Fruit fly (Drosophila melanogaster): ENCODE results near the gene Srp72.

Gene Srp72

dm6 chr3R:20594194-20595144 is 6.0 kb downstream of the Srp72 start (continued):
- peak; percentile 36 for TF ChIP-seq CG34376 (GFP tag; optimal IDR thresholded peaks at IDR 0.05)
- TF ChIP-seq CG11085 (GFP tag; IDR thresholded peaks at IDR 0.05), result peak; percentile 29; the same call in 1 of the 2 replicates
- peak; percentile 82 for TF ChIP-seq Drgx (GFP tag; IDR thresholded peaks at IDR 0.05)
- peak; percentile 69 for TF ChIP-seq CG8359 (GFP tag; optimal IDR thresholded peaks at IDR 0.05; ENCODE audit: borderline replicate concordance)
- TF ChIP-seq Hr51 (GFP tag; optimal IDR thresholded peaks at IDR 0.05), result peak in 1 of 2 experiments; percentile 92
- no peak for TF ChIP-seq CHES-1-like (GFP tag; optimal IDR thresholded peaks at IDR 0.05)
- no peak for TF ChIP-seq tx (GFP tag; optimal IDR thresholded peaks at IDR 0.05)
- peak; percentile 76 for TF ChIP-seq ken (GFP tag; IDR thresholded peaks at IDR 0.05)
- TF ChIP-seq Neu2 (GFP tag; optimal IDR thresholded peaks at IDR 0.05; ENCODE audit: borderline replicate concordance), result no peak
- peak; percentile 66 for TF ChIP-seq CG9215 (GFP tag; IDR thresholded peaks at IDR 0.05)
- no peak for TF ChIP-seq Scr (GFP tag; IDR thresholded peaks at IDR 0.05; ENCODE audit: partially characterized antibody)
- TF ChIP-seq Bgb (GFP tag; IDR thresholded peaks at IDR 0.05; ENCODE audit: partially characterized antibody), result no peak
- peak; percentile 29 for TF ChIP-seq Sry-β (GFP tag; optimal IDR thresholded peaks at IDR 0.05)
- peak; percentile 53; the same call in 1 of the 3 replicates for TF ChIP-seq CG2889 (GFP tag; IDR thresholded peaks at IDR 0.05)
- peak; percentile 67 for TF ChIP-seq onecut (GFP tag; IDR thresholded peaks at IDR 0.05)
- 0 out of 2 replicates have a peak, but pooled peaks have one; percentile 14 for TF ChIP-seq Doc2 (GFP tag; IDR thresholded peaks at IDR 0.05)
- no peak for TF ChIP-seq CG13894 (tag; optimal IDR thresholded peaks at IDR 0.05)
- TF ChIP-seq D19B (GFP tag; optimal IDR thresholded peaks at IDR 0.05), result no peak
- no peak for TF ChIP-seq CG7786 (GFP tag; optimal IDR thresholded peaks at IDR 0.05)
- no peak for TF ChIP-seq mirr (GFP tag; optimal IDR thresholded peaks at IDR 0.05)
- peak; percentile 74 for TF ChIP-seq CG10431 (GFP tag; optimal IDR thresholded peaks at IDR 0.05)
- no peak for TF ChIP-seq ftz-f1 (GFP tag; optimal IDR thresholded peaks at IDR 0.05)
- peak; percentile 97 for TF ChIP-seq Sox100B (GFP tag; optimal IDR thresholded peaks at IDR 0.05)
- TF ChIP-seq C15 (GFP tag; IDR thresholded peaks at IDR 0.05), result no peak
- TF ChIP-seq CG12391 (tag; optimal IDR thresholded peaks at IDR 0.05), result peak; percentile 96
- TF ChIP-seq Ets65A (GFP tag), result peak; percentile 73
- TF ChIP-seq CG10979 (tag; optimal IDR thresholded peaks at IDR 0.05), result peak; percentile 98
- TF ChIP-seq CG8924 (tag; optimal IDR thresholded peaks at IDR 0.05), result peak; percentile 94
- TF ChIP-seq CG3407 (GFP tag; optimal IDR thresholded peaks at IDR 0.05), result peak; percentile 88
- TF ChIP-seq grau (tag; optimal IDR thresholded peaks at IDR 0.05), result peak; percentile 93
- TF ChIP-seq CG13775 (GFP tag; optimal IDR thresholded peaks at IDR 0.05), result peak; percentile 85
- no peak for TF ChIP-seq crol (GFP tag; IDR thresholded peaks at IDR 0.05)
- TF ChIP-seq trh (GFP tag; optimal IDR thresholded peaks at IDR 0.05), result peak; percentile 70
- no peak for TF ChIP-seq pho (GFP tag; optimal IDR thresholded peaks at IDR 0.05)
- peak; percentile 79 for TF ChIP-seq cato (GFP tag; optimal IDR thresholded peaks at IDR 0.05; ENCODE audit: borderline replicate concordance)
- TF ChIP-seq CG17802 (tag; optimal IDR thresholded peaks at IDR 0.05), result peak; percentile 47
- no peak for TF ChIP-seq Bdp1 (GFP tag; optimal IDR thresholded peaks at IDR 0.05)
- TF ChIP-seq Tbp (GFP tag; optimal IDR thresholded peaks at IDR 0.05), result no peak
- peak; percentile 50 for TF ChIP-seq CG2116 (GFP tag; optimal IDR thresholded peaks at IDR 0.05)
- no peak for TF ChIP-seq CG31365 (tag; optimal IDR thresholded peaks at IDR 0.05)
- TF ChIP-seq pnt (GFP tag; optimal IDR thresholded peaks at IDR 0.05), result peak; percentile 3
- TF ChIP-seq CG4282 (GFP tag; optimal IDR thresholded peaks at IDR 0.05), result no peak
- peak; percentile 45 for TF ChIP-seq CG3065 (GFP tag; optimal IDR thresholded peaks at IDR 0.05)
- peak; percentile 68 for TF ChIP-seq CG4360 (GFP tag; IDR thresholded peaks at IDR 0.05)
- peak; percentile 27 for TF ChIP-seq Side (GFP tag; optimal IDR thresholded peaks at IDR 0.05)
- TF ChIP-seq CG11696 (GFP tag; IDR thresholded peaks at IDR 0.05), result 0 out of 2 replicates have a peak, but pooled peaks have one; percentile 23
- peak; percentile 85 for TF ChIP-seq CG18619 (GFP tag; optimal IDR thresholded peaks at IDR 0.05)
- TF ChIP-seq cad (GFP tag; optimal IDR thresholded peaks at IDR 0.05), result no peak
